Worm (Caenorhabditis elegans) whole organism, L4 larva: ENCODE measurements around the gene wago-10.

Experiments
- F49E8.2 ChIP-seq: sonication (generic microtip); optimal IDR thresholded peaks from 2 replicates; lab custom pipeline; 2016; ENCODE audit warnings: missing compliant biosample characterization, mild to moderate bottlenecking, missing genetic modification characterization, borderline replicate concordance
- aha-1 ChIP-seq: fragments of 150-350 bp; peaks from one replicate; lab custom pipeline; 2014; ENCODE audit warnings: missing biosample characterization, missing genetic modification characterization
- ceh-28 ChIP-seq: fragments of 150-350 bp; optimal IDR thresholded peaks from 2 replicates; lab custom pipeline; 2014; ENCODE audit warnings: missing biosample characterization, missing genetic modification reagents, missing genetic modification characterization
- ceh-44 ChIP-seq: fragments of 200-800 bp; sonication (Bioruptor generic); IDR thresholded peaks from 2 replicates; pipeline ENCODE4 v1.3.6; 2022; ENCODE audit warnings: missing genetic modification reagents, missing genetic modification characterization, missing compliant biosample characterization
- ceh-62 ChIP-seq: sonication (generic microtip); optimal IDR thresholded peaks from 2 replicates; lab custom pipeline; 2017; ENCODE audit warnings: missing biosample characterization, missing genetic modification characterization
- daf-12 ChIP-seq: fragments of 150-350 bp; optimal IDR thresholded peaks from 2 replicates; lab custom pipeline; 2014; ENCODE audit warnings: missing biosample characterization, missing genetic modification reagents, missing genetic modification characterization
- dpl-1 ChIP-seq: fragments of 150-350 bp; optimal IDR thresholded peaks from 2 replicates; lab custom pipeline; 2014; ENCODE audit warnings: missing biosample characterization, missing genetic modification reagents, missing genetic modification characterization
- nhr-25 ChIP-seq: sonication (generic microtip); optimal IDR thresholded peaks from 2 replicates; lab custom pipeline; 2017; ENCODE audit warnings: missing genetic modification characterization, mild to moderate bottlenecking, missing compliant biosample characterization, antibody characterized with exemption, moderate library complexity, borderline replicate concordance; ENCODE audit not compliant: insufficient read depth
- nhr-76 ChIP-seq: fragments of 150-350 bp; optimal IDR thresholded peaks from 2 replicates; lab custom pipeline; 2014; ENCODE audit warnings: missing biosample characterization, missing genetic modification characterization
- php-3 ChIP-seq: fragments of 200-800 bp; sonication (Bioruptor generic); IDR thresholded peaks from 2 replicates; pipeline ENCODE4 v1.3.6; 2022; ENCODE audit warnings: missing genetic modification reagents, missing genetic modification characterization, missing compliant biosample characterization
- ztf-11 ChIP-seq: fragments of 150-350 bp; optimal IDR thresholded peaks from 2 replicates; lab custom pipeline; 2014; ENCODE audit warnings: missing biosample characterization, missing genetic modification characterization

DNA sequence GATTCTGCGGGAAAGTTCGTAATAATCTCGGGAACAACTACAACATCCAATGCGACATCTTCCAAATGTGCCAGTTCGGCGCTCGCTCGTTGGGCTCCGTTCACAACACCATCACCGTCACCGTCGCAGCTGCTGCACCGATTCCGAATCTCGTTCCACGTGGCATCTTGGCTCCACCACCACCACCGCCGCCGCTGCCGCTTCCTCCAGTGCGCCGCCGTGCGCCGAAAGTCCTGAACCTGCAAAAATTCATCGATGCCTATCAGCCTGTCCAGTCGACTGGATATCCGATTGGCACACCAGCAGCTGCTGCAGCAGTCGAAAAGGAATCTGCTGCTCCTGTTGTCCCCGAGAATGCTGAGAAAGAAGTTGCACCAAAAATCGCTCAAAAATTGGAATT, 44.8 kb upstream of the wago-10 start:
- TF ChIP-seq php-3 (GFP tag; lab: Robert Waterston, UW) (no peak), ceh-28 (tag; lab: Kevin White, UChicago) (no peak), dpl-1 (no peak), daf-12 (no peak), nhr-76 (tag; lab: Kevin White, UChicago) (no peak), ceh-44 (GFP tag; lab: Robert Waterston, UW) (no peak), nhr-25 (tag; lab: Kevin White, UChicago) (no peak), aha-1 (tag; lab: Kevin White, UChicago) (no peak), F49E8.2 (tag; lab: Kevin White, UChicago) (no peak), ceh-62 (tag; lab: Kevin White, UChicago) (no peak), ztf-11 (tag; lab: Kevin White, UChicago) (no peak)
